Fruit fly (Drosophila melanogaster): Measurements from ENCODE around the gene Cpr35B.

Gene Cpr35B

DNA sequence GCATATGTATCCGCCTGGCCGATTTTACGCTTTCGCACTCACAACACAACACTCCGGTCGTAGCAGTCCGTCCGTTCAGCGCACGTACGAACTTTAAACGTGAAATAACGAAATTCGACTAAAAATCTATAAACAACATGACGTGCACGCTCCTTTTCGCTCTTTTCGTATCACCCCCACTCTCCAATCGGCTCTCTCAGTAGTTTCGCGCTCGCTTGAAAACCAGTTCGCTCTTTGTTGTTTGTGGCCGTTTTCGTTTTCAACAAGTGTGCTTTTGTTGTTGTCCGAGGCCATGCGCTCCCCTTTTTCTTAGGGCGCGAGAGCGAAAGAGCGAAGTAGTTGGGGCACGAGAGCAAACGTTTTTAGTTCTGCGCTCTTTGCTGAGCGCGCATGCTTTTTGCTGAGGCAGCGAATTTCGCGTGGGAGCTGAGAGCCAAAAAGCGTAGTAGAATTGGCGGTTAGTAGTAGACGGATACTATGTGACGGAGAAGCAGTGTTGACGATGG, 15.5 kb downstream of the Cpr35B start, which contains the start of gene elB (continued):
- TF ChIP-seq Hr38 (GFP tag; optimal IDR thresholded peaks at IDR 0.05) (no peak), CG10631 (GFP tag; optimal IDR thresholded peaks at IDR 0.05) (no peak), CG4318 (GFP tag; optimal IDR thresholded peaks at IDR 0.05) (no peak), pdm3 (GFP tag; optimal IDR thresholded peaks at IDR 0.05) (no peak), Ets96B (tag; optimal IDR thresholded peaks at IDR 0.05) (no peak), CG34406 (GFP tag; optimal IDR thresholded peaks at IDR 0.05) (no peak), CG11902 (GFP tag; optimal IDR thresholded peaks at IDR 0.05) (no peak), Blimp-1 (GFP tag; optimal IDR thresholded peaks at IDR 0.05) (peak; percentile 96), topi (GFP tag; optimal IDR thresholded peaks at IDR 0.05) (no peak), CG3919 (GFP tag; optimal IDR thresholded peaks at IDR 0.05) (peak; percentile 22), Eip78C (GFP tag) (peak; percentile 73), spab (GFP tag; optimal IDR thresholded peaks at IDR 0.05) (no peak), acj6 (GFP tag; optimal IDR thresholded peaks at IDR 0.05) (no peak), eg (GFP tag; IDR thresholded peaks at IDR 0.05) (peak; percentile 50; the same call in 1 of the 3 replicates), cyc (GFP tag; optimal IDR thresholded peaks at IDR 0.05) (no peak), Hr39 (GFP tag; optimal IDR thresholded peaks at IDR 0.05) (no peak), Sox102F (GFP tag; optimal IDR thresholded peaks at IDR 0.05) (peak; percentile 68), lz (GFP tag; optimal IDR thresholded peaks at IDR 0.05) (no peak), CG16779 (tag; optimal IDR thresholded peaks at IDR 0.05) (peak; percentile 28), net (GFP tag; optimal IDR thresholded peaks at IDR 0.05) (peak; percentile 29), CG31627 (GFP tag; optimal IDR thresholded peaks at IDR 0.05) (no peak), Hr4 (GFP tag; optimal IDR thresholded peaks at IDR 0.05) (no peak), dsx (GFP tag; optimal IDR thresholded peaks at IDR 0.05; ENCODE audit: poor library complexity, severe bottlenecking) (peak; percentile 44), CG7368 (GFP tag; optimal IDR thresholded peaks at IDR 0.05) (peak; percentile 22)

DNA sequence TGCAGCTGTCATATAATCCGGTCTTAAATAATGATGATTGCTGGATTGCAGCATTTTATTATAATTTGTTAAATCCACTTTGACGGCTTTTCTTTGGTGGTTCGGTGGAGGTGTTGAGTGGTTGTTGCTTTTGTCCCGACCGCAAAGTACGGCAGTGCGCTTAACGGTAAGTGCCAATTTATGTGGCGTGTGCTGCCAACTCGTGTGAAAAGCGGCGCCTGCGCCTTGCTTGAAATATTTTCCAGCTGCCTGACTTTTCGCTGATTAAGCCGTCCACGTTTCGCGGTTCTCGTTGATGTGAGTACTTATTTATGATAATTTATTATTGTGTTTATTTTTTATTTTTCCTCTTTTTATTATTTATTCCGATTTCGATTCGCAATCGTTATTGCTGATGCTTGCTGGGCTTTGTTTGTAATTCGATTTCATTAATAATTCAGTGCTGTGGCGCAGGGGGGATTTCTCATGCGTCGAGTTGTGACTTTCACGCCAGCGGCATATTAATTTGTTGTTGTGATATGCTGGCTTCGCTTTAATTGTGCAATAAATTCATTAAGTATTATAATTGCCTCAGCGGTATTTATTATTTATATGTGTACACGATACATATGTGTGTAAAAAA, 16.5 kb downstream of the Cpr35B start:
- TF ChIP-seq pdm3 (GFP tag; optimal IDR thresholded peaks at IDR 0.05) (no peak), svp (GFP tag) (peak; percentile 7), CG11902 (GFP tag; optimal IDR thresholded peaks at IDR 0.05) (no peak), Eip78C (GFP tag) (peak; percentile 48), CG7368 (GFP tag; optimal IDR thresholded peaks at IDR 0.05) (no peak), esn (GFP tag; optimal IDR thresholded peaks at IDR 0.05) (no peak), Sox15 (GFP tag; optimal IDR thresholded peaks at IDR 0.05) (no peak), Hr39 (GFP tag; optimal IDR thresholded peaks at IDR 0.05) (no peak)

DNA sequence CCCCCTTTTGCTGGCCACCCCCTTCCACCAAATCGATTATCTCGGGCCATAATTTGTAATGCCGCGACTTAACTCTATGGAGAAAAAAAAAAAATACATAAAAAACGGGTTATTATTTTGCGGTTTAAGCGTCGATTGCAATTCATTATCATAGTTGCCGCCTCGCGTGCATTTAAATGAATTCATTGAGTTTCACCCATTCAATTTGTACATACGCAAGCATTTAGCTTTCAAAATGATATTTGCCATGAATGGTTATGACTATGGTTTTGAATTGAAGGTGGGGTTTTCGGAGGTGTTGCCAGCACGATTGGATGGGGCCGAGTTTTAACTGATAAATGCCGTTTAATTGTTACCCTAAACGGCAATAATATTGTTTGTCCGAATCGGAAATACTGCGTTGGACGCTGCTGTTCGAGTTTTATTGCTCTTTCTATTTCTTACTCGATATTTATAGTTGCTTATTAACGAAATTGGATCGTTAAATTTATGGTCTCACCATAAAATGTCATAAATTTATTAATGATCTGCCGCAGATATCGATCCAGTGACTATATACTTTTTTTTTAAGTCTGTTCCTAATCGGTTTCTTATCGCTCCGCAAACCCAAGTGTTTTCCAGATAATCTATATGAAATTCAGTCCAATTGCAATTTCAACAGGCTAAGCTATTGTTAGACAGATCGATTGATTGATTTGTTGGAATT, 20.1 kb downstream of the Cpr35B start:
- TF ChIP-seq ss (GFP tag; optimal IDR thresholded peaks at IDR 0.05) = peak in 1 of 2 experiments; percentile 8
- TF ChIP-seq fkh (GFP tag; optimal IDR thresholded peaks at IDR 0.05) = no peak
- TF ChIP-seq Eip78C (GFP tag) = peak; percentile 59

DNA sequence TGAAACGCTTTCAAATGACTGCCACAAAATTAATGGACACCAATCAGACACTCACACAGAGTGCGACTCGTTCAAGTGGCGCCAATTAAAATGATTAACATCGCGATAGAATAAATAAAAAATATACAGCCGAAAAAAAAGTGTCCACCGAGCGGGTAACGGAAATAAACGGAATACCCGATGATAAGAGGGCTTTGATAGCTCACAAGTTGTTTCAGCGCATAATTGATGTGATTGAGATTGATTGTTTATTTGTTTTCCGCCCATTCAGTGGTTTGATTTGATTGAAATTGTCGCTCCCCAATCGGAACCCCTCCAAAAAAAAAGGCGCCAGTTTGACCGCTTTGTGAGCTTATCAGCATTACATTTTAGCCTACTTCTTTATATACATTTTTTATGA, 21.4 kb downstream of the Cpr35B start:
- TF ChIP-seq fkh (GFP tag; optimal IDR thresholded peaks at IDR 0.05) (peak; percentile 21), CG6792 (GFP tag; optimal IDR thresholded peaks at IDR 0.05) (no peak), svp (GFP tag) (peak; percentile 60)

DNA sequence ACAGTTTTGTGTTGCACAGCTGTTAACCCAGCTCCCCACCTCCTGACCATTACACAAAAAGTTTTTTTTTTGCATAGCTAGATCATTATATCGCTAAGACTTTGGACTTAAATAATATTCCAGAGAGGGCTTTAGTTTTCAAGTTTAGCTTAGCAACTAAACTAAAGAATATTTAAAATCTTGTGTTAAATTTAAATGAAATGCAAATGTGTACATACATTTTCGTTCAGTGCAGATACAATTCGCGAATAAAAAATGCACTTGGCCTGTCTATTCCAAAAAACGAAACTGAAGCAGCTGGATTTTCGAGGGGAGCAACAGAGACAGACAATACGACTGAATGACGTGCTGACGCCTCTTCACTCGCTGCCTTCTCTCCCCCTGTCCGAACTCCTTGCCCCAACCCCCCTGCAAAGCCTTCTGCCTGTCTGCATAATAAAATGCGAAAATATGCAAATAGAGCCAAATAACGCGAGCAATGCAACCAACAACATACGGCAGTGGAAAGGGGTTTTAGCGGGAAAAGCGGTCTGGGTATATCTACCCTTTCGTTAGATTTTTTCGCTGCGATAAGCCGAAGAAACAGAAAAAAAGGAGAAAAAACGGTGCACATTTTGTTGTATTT, 23.3 kb downstream of the Cpr35B start:
- TF ChIP-seq CG10669 (GFP tag; optimal IDR thresholded peaks at IDR 0.05) = peak; percentile 5
- TF ChIP-seq OdsH (GFP tag; optimal IDR thresholded peaks at IDR 0.05) = peak; percentile 6
- peak; percentile 12 for TF ChIP-seq Hr39 (GFP tag; optimal IDR thresholded peaks at IDR 0.05)
- TF ChIP-seq Blimp-1 (GFP tag; optimal IDR thresholded peaks at IDR 0.05) = no peak
- TF ChIP-seq Hr38 (GFP tag; optimal IDR thresholded peaks at IDR 0.05) = no peak
- TF ChIP-seq CG4318 (GFP tag; optimal IDR thresholded peaks at IDR 0.05) = peak; percentile 24
- TF ChIP-seq vri (GFP tag; optimal IDR thresholded peaks at IDR 0.05) = no peak
- peak; percentile 13 for TF ChIP-seq CG3032 (tag; optimal IDR thresholded peaks at IDR 0.05)
- TF ChIP-seq fkh (GFP tag; optimal IDR thresholded peaks at IDR 0.05) = no peak
- peak; percentile 17 for TF ChIP-seq CG32006 (GFP tag; optimal IDR thresholded peaks at IDR 0.05)
- TF ChIP-seq CG6163 (GFP tag; IDR thresholded peaks at IDR 0.05) = 0 out of 3 replicates have a peak, but pooled peaks have one; percentile 22
- peak; percentile 48; the same call in 1 of the 3 replicates for TF ChIP-seq eg (GFP tag; IDR thresholded peaks at IDR 0.05)
- peak in 1 of 2 experiments; percentile 9 for TF ChIP-seq salr (GFP tag; optimal IDR thresholded peaks at IDR 0.05)
- TF ChIP-seq Hr4 (GFP tag; optimal IDR thresholded peaks at IDR 0.05) = peak; percentile 38
- TF ChIP-seq CG6808 (GFP tag; optimal IDR thresholded peaks at IDR 0.05) = no peak
- peak; percentile 54 for TF ChIP-seq Eip78C (GFP tag)
- TF ChIP-seq pdm3 (GFP tag; optimal IDR thresholded peaks at IDR 0.05) = no peak
- peak; percentile 27 for TF ChIP-seq CG3919 (GFP tag; optimal IDR thresholded peaks at IDR 0.05)
- TF ChIP-seq CG15336 (GFP tag; IDR thresholded peaks at IDR 0.05) = peak; percentile 39; the same call in 1 of the 2 replicates

Data from whole organism, prepupa.